Worm (Caenorhabditis elegans) whole organism, midembryonic: ENCODE data around the gene ZK1067.3.

Experiments
- T22C8.4 ChIP-seq: fragments of 200-800 bp; sonication (Bioruptor generic); IDR thresholded peaks from 2 replicates; pipeline ENCODE4 v1.3.6; 2022; ENCODE audit warnings: missing genetic modification characterization, missing compliant biosample characterization
- cog-1 ChIP-seq: sonication (generic microtip); optimal IDR thresholded peaks from 2 replicates; lab custom pipeline; 2016; ENCODE audit warnings: missing genetic modification characterization, missing compliant biosample characterization
- flt-1 ChIP-seq: fragments of 200-800 bp; sonication (Bioruptor generic); IDR thresholded peaks from 2 replicates; pipeline ENCODE4 v1.3.6; 2022; ENCODE audit warnings: missing genetic modification characterization, missing compliant biosample characterization
- med-1 ChIP-seq: sonication (generic microtip); optimal IDR thresholded peaks from 2 replicates; lab custom pipeline; 2017; ENCODE audit warnings: missing genetic modification characterization, mild to moderate bottlenecking, missing compliant biosample characterization, antibody characterized with exemption, missing genetic modification reagents; ENCODE audit not compliant: insufficient read depth
- ref-1 ChIP-seq: fragments of 200-800 bp; sonication (Bioruptor generic); conservative IDR thresholded peaks from 2 replicates; pipeline ENCODE4 v1.3.6; 2022; ENCODE audit warnings: missing genetic modification reagents, missing genetic modification characterization, missing compliant biosample characterization
- tab-1 ChIP-seq: fragments of 200-800 bp; sonication (Bioruptor generic); IDR thresholded peaks from 2 replicates; pipeline ENCODE4 v1.3.6; 2022; ENCODE audit warnings: missing genetic modification characterization, missing compliant biosample characterization
- ztf-29 ChIP-seq: fragments of 200-800 bp; sonication (Bioruptor generic); IDR thresholded peaks from 2 replicates; pipeline ENCODE4 v1.3.6; 2022; ENCODE audit warnings: missing genetic modification reagents, missing genetic modification characterization, missing compliant biosample characterization

- TF ChIP-seq T22C8.4 (GFP tag; lab: Robert Waterston, UW) (no peak), ztf-29 (GFP tag; lab: Robert Waterston, UW) (no peak), ref-1 (no peak), tab-1 (GFP tag; lab: Robert Waterston, UW) (no peak), cog-1 (tag; lab: Kevin White, UChicago) (no peak), flt-1 (no peak), med-1 (GFP tag; lab: Kevin White, UChicago) (no peak)
These were observed 13.2 kb downstream of the ZK1067.3 start, which contains the start of gene T26C5.3 for ce11 chrII:9236283-9236682.
